Fruit fly (Drosophila melanogaster): ENCODE results near the gene CG15599.
A peak's percentile ranks its signal among the peaks of the same experiment; 100 is the strongest.

Gene CG15599

dm6 chrX:15671026-15671563 lies 17.6 kb downstream of the CG15599 start, which contains the start of gene CG15646 (continued):
- TF ChIP-seq fu2 (GFP tag; optimal IDR thresholded peaks at IDR 0.05) = no peak
- TF ChIP-seq Dref (GFP tag; IDR thresholded peaks at IDR 0.05) = no peak
- TF ChIP-seq CG17829 (tag; optimal IDR thresholded peaks at IDR 0.05) = peak; percentile 94
- peak; percentile 30 for TF ChIP-seq CG2116 (GFP tag; optimal IDR thresholded peaks at IDR 0.05)
- no peak for TF ChIP-seq tup (GFP tag; optimal IDR thresholded peaks at IDR 0.05)
- TF ChIP-seq CG4820 (GFP tag; optimal IDR thresholded peaks at IDR 0.05) = peak; percentile 68
- TF ChIP-seq CG1529 (GFP tag; optimal IDR thresholded peaks at IDR 0.05) = peak; percentile 72
- TF ChIP-seq Nf-YC (tag; optimal IDR thresholded peaks at IDR 0.05) = no peak
- peak; percentile 80 for TF ChIP-seq CG2678 (tag; optimal IDR thresholded peaks at IDR 0.05)
- TF ChIP-seq dpn (GFP tag; optimal IDR thresholded peaks at IDR 0.05) = peak in 1 of 2 experiments; percentile 46
- peak; percentile 87 for TF ChIP-seq phol (tag; optimal IDR thresholded peaks at IDR 0.05)
- TF ChIP-seq abd-A (tag; optimal IDR thresholded peaks at IDR 0.05) = no peak
- no peak for TF ChIP-seq CG2129 (GFP tag; IDR thresholded peaks at IDR 0.05; ENCODE audit: partially characterized antibody)
- TF ChIP-seq CG8290 (GFP tag; optimal IDR thresholded peaks at IDR 0.05) = peak; percentile 69
- TF ChIP-seq CG8290 (tag; optimal IDR thresholded peaks at IDR 0.05) = peak in 1 of 2 experiments; percentile 39
- TF ChIP-seq HLH4C (GFP tag; IDR thresholded peaks at IDR 0.05; ENCODE audit: partially characterized antibody) = no peak
- TF ChIP-seq Max (GFP tag; optimal IDR thresholded peaks at IDR 0.05) = peak; percentile 9
- TF ChIP-seq CkIIα-i1 (GFP tag; IDR thresholded peaks at IDR 0.05) = no peak
- no peak for TF ChIP-seq z (GFP tag; IDR thresholded peaks at IDR 0.05)
- TF ChIP-seq CG17568 (GFP tag; optimal IDR thresholded peaks at IDR 0.05) = no peak
- no peak for TF ChIP-seq CG16863 (GFP tag; optimal IDR thresholded peaks at IDR 0.05)
- peak; percentile 15 for TF ChIP-seq slou (GFP tag; optimal IDR thresholded peaks at IDR 0.05)
- peak; percentile 84 for TF ChIP-seq CG31441 (GFP tag; IDR thresholded peaks at IDR 0.05)
- no peak for TF ChIP-seq gce (GFP tag; IDR thresholded peaks at IDR 0.05)
- TF ChIP-seq CG3995 (GFP tag; optimal IDR thresholded peaks at IDR 0.05) = no peak
- TF ChIP-seq ac (GFP tag; optimal IDR thresholded peaks at IDR 0.05) = peak; percentile 80
- TF ChIP-seq ham (GFP tag; IDR thresholded peaks at IDR 0.05) = no peak
- no peak for TF ChIP-seq otp (GFP tag; IDR thresholded peaks at IDR 0.05)
- no peak for TF ChIP-seq slbo (GFP tag; IDR thresholded peaks at IDR 0.05)
- no peak for TF ChIP-seq Dip3 (GFP tag; optimal IDR thresholded peaks at IDR 0.05)
- no peak for TF ChIP-seq Doc3 (GFP tag; IDR thresholded peaks at IDR 0.05; ENCODE audit: partially characterized antibody)
- no peak for TF ChIP-seq CG31224 (GFP tag; IDR thresholded peaks at IDR 0.05)
- peak; percentile 78 for TF ChIP-seq Spps (tag; optimal IDR thresholded peaks at IDR 0.05)
- no peak for TF ChIP-seq slp2 (GFP tag; optimal IDR thresholded peaks at IDR 0.05)
- TF ChIP-seq exex (tag; optimal IDR thresholded peaks at IDR 0.05) = no peak
- no peak for TF ChIP-seq CG4328 (GFP tag; optimal IDR thresholded peaks at IDR 0.05)
- no peak for TF ChIP-seq CG4854 (GFP tag; optimal IDR thresholded peaks at IDR 0.05)
- TF ChIP-seq cwo (GFP tag; optimal IDR thresholded peaks at IDR 0.05) = no peak
- no peak for TF ChIP-seq CG3847 (GFP tag; IDR thresholded peaks at IDR 0.05)
- TF ChIP-seq pum (GFP tag; optimal IDR thresholded peaks at IDR 0.05) = peak; percentile 25
- TF ChIP-seq zf30C (GFP tag; optimal IDR thresholded peaks at IDR 0.05) = peak; percentile 92
- peak; percentile 91 for TF ChIP-seq zen (tag; optimal IDR thresholded peaks at IDR 0.05)
- peak; percentile 91 for TF ChIP-seq Xrp1 (GFP tag; IDR thresholded peaks at IDR 0.05)
- TF ChIP-seq Hr39 (optimal IDR thresholded peaks at IDR 0.05) = no peak
- TF ChIP-seq pho (GFP tag; optimal IDR thresholded peaks at IDR 0.05) = no peak
- TF ChIP-seq CG7786 (GFP tag; optimal IDR thresholded peaks at IDR 0.05) = no peak
- TF ChIP-seq pan (optimal IDR thresholded peaks at IDR 0.05) = no peak
- peak in 1 of 2 experiments; percentile 47 for TF ChIP-seq pan (GFP tag; optimal IDR thresholded peaks at IDR 0.05 in 1 of 2, IDR thresholded peaks at IDR 0.05 in 1 of 2)
- TF ChIP-seq CG8089 (GFP tag; optimal IDR thresholded peaks at IDR 0.05) = no peak
- TF ChIP-seq CG18599 (GFP tag; optimal IDR thresholded peaks at IDR 0.05) = peak; percentile 48
- TF ChIP-seq gcm (GFP tag; optimal IDR thresholded peaks at IDR 0.05) = peak; percentile 82
- TF ChIP-seq CG7372 (GFP tag; IDR thresholded peaks at IDR 0.05) = 0 out of 2 replicates have a peak, but pooled peaks have one; percentile 22

Measured in whole organism, embryonic.